Worm (Caenorhabditis elegans) whole organism, late embryonic: Measurements from ENCODE around the gene ZK593.2.

Source experiments
- F13H6.1 ChIP-seq: sonication (generic microtip); optimal IDR thresholded peaks from 2 replicates; lab custom pipeline; 2016; ENCODE audit warnings: missing genetic modification characterization, missing compliant biosample characterization
- T23F11.4 ChIP-seq: fragments of 200-800 bp; sonication (Bioruptor generic); optimal IDR thresholded peaks from 2 replicates; lab custom pipeline; 2018; ENCODE audit warnings: mild to moderate bottlenecking, missing genetic modification characterization, missing compliant biosample characterization
- Y22D7AL.16 ChIP-seq: sonication (generic microtip); optimal IDR thresholded peaks from 2 replicates; lab custom pipeline; 2016; ENCODE audit warnings: missing genetic modification characterization, missing compliant biosample characterization
- ama-1 ChIP-seq: fragments of 150-350 bp; optimal IDR thresholded peaks from 2 replicates; lab custom pipeline; 2014
- ceh-14 ChIP-seq: sonication (generic microtip); optimal IDR thresholded peaks from 2 replicates; lab custom pipeline; 2016; ENCODE audit warnings: missing genotype, missing genetic modification characterization, missing compliant biosample characterization
- ceh-18 ChIP-seq: sonication (generic microtip); optimal IDR thresholded peaks from 2 replicates; lab custom pipeline; 2016; ENCODE audit warnings: missing genetic modification characterization, missing compliant biosample characterization
- ceh-19 ChIP-seq: fragments of 200-800 bp; sonication (Bioruptor generic); optimal IDR thresholded peaks from 2 replicates; lab custom pipeline; 2018; ENCODE audit warnings: mild to moderate bottlenecking, missing genetic modification characterization, missing compliant biosample characterization
- ceh-2 ChIP-seq: sonication (generic microtip); optimal IDR thresholded peaks from 2 replicates; lab custom pipeline; 2016; ENCODE audit warnings: missing genotype, missing genetic modification characterization, missing compliant biosample characterization
- ceh-22 ChIP-seq: sonication (generic microtip); optimal IDR thresholded peaks from 2 replicates; lab custom pipeline; 2017; ENCODE audit warnings: missing biosample characterization, missing genetic modification characterization
- ceh-24 ChIP-seq: sonication (generic microtip); optimal IDR thresholded peaks from 2 replicates; lab custom pipeline; 2016; ENCODE audit warnings: mild to moderate bottlenecking, missing genetic modification characterization, missing compliant biosample characterization
- ceh-30 ChIP-seq: fragments of 150-350 bp; optimal IDR thresholded peaks from 2 replicates; lab custom pipeline; 2014; ENCODE audit warnings: missing biosample characterization, missing genetic modification characterization
- ceh-31 ChIP-seq: sonication (generic microtip); optimal IDR thresholded peaks from 2 replicates; lab custom pipeline; 2016; ENCODE audit warnings: missing genetic modification characterization, missing compliant biosample characterization
- ceh-34 ChIP-seq: sonication (generic microtip); optimal IDR thresholded peaks from 2 replicates; lab custom pipeline; 2016; ENCODE audit warnings: mild to moderate bottlenecking, missing genetic modification characterization, missing compliant biosample characterization
- ceh-45 ChIP-seq: fragments of 200-800 bp; sonication (Bioruptor generic); IDR thresholded peaks from 2 replicates; pipeline ENCODE4 v1.3.6; 2022; ENCODE audit warnings: missing genetic modification reagents, missing genetic modification characterization, missing compliant biosample characterization
- ceh-6 ChIP-seq: fragments of 200-800 bp; sonication (Bioruptor generic); optimal IDR thresholded peaks from 2 replicates; lab custom pipeline; 2018; ENCODE audit warnings: mild to moderate bottlenecking, missing genetic modification characterization, missing compliant biosample characterization
- che-1 ChIP-seq: sonication (generic microtip); optimal IDR thresholded peaks from 2 replicates; lab custom pipeline; 2016; ENCODE audit warnings: mild to moderate bottlenecking, missing genetic modification characterization, missing compliant biosample characterization
- dmd-4 ChIP-seq: sonication (generic microtip); optimal IDR thresholded peaks from 2 replicates; lab custom pipeline; 2016; ENCODE audit warnings: borderline replicate concordance, missing genetic modification characterization, missing compliant biosample characterization
- dve-1 ChIP-seq: sonication (generic microtip); optimal IDR thresholded peaks from 2 replicates; lab custom pipeline; 2017; ENCODE audit warnings: antibody characterized with exemption, mild to moderate bottlenecking, missing genetic modification characterization, missing compliant biosample characterization
- elt-2 ChIP-seq: sonication (generic microtip); optimal IDR thresholded peaks from 2 replicates; lab custom pipeline; 2016; ENCODE audit warnings: missing genetic modification reagents, missing genetic modification characterization, missing compliant biosample characterization
- elt-4 ChIP-seq: sonication (generic microtip); optimal IDR thresholded peaks from 2 replicates; lab custom pipeline; 2016; ENCODE audit warnings: missing genetic modification characterization, missing compliant biosample characterization
- ets-4 ChIP-seq: sonication (generic microtip); optimal IDR thresholded peaks from 2 replicates; lab custom pipeline; 2016; ENCODE audit warnings: missing genetic modification characterization, missing compliant biosample characterization
- fkh-6 ChIP-seq: sonication (generic microtip); optimal IDR thresholded peaks from 2 replicates; lab custom pipeline; 2016; ENCODE audit warnings: missing genetic modification characterization, missing compliant biosample characterization
- gmeb-2 ChIP-seq: sonication (generic microtip); optimal IDR thresholded peaks from 2 replicates; lab custom pipeline; 2016; ENCODE audit warnings: missing genetic modification characterization, inconsistent platforms, missing compliant biosample characterization
- hlh-15 ChIP-seq: sonication (generic microtip); optimal IDR thresholded peaks from 2 replicates; lab custom pipeline; 2016; ENCODE audit warnings: missing genetic modification characterization, missing compliant biosample characterization
- hlh-30 ChIP-seq: sonication (generic microtip); optimal IDR thresholded peaks from 2 replicates; lab custom pipeline; 2017; ENCODE audit warnings: antibody characterized with exemption, missing genetic modification characterization, missing compliant biosample characterization; ENCODE audit not compliant: insufficient read depth
- hlh-6 ChIP-seq: sonication (generic microtip); optimal IDR thresholded peaks from 2 replicates; lab custom pipeline; 2016; ENCODE audit warnings: missing genotype, missing genetic modification characterization, missing compliant biosample characterization
- madf-2 ChIP-seq: sonication (generic microtip); optimal IDR thresholded peaks from 2 replicates; lab custom pipeline; 2017; ENCODE audit warnings: missing genetic modification characterization, missing compliant biosample characterization
- nfya-1 ChIP-seq: sonication (generic microtip); optimal IDR thresholded peaks from 2 replicates; lab custom pipeline; 2017; ENCODE audit warnings: missing genetic modification characterization, mild to moderate bottlenecking, missing compliant biosample characterization, antibody characterized with exemption, moderate library complexity
- nhr-11 ChIP-seq: fragments of 150-350 bp; optimal IDR thresholded peaks from 2 replicates; lab custom pipeline; 2014; ENCODE audit warnings: missing biosample characterization, missing genetic modification characterization
- nhr-232 ChIP-seq: sonication (generic microtip); optimal IDR thresholded peaks from 2 replicates; lab custom pipeline; 2016; ENCODE audit warnings: missing genetic modification characterization, missing compliant biosample characterization
- npax-4 ChIP-seq: sonication (generic microtip); optimal IDR thresholded peaks from 2 replicates; lab custom pipeline; 2016; ENCODE audit warnings: missing genetic modification characterization, missing compliant biosample characterization
- odd-2 ChIP-seq: sonication (generic microtip); optimal IDR thresholded peaks from 2 replicates; lab custom pipeline; 2017; ENCODE audit warnings: antibody characterized with exemption, mild to moderate bottlenecking, missing genetic modification characterization, missing compliant biosample characterization
- pag-3 ChIP-seq: sonication (generic microtip); optimal IDR thresholded peaks from 2 replicates; lab custom pipeline; 2016; ENCODE audit warnings: missing compliant biosample characterization, missing genetic modification characterization, borderline replicate concordance
- rnt-1 ChIP-seq: sonication (generic microtip); optimal IDR thresholded peaks from 2 replicates; lab custom pipeline; 2016; ENCODE audit warnings: missing genetic modification characterization, missing compliant biosample characterization
- sdc-2 ChIP-seq: sonication (generic microtip); optimal IDR thresholded peaks from 2 replicates; lab custom pipeline; 2016; ENCODE audit warnings: missing genotype, missing genetic modification characterization, missing compliant biosample characterization
- sox-2 ChIP-seq: fragments of 200-800 bp; sonication (Bioruptor generic); IDR thresholded peaks from 2 replicates; pipeline ENCODE4 v1.3.6; 2022; ENCODE audit warnings: missing genetic modification reagents, missing genetic modification characterization, missing compliant biosample characterization
- sox-4 ChIP-seq: sonication (generic microtip); optimal IDR thresholded peaks from 2 replicates; lab custom pipeline; 2017; ENCODE audit warnings: mild to moderate bottlenecking, missing genetic modification characterization, inconsistent platforms, missing compliant biosample characterization
- unc-42 ChIP-seq: sonication (generic microtip); optimal IDR thresholded peaks from 2 replicates; lab custom pipeline; 2016; ENCODE audit warnings: missing genotype, missing genetic modification characterization, missing compliant biosample characterization
- unc-55 ChIP-seq: sonication (generic microtip); optimal IDR thresholded peaks from 2 replicates; lab custom pipeline; 2017; ENCODE audit warnings: missing biosample characterization, missing genetic modification reagents, missing genetic modification characterization
- ztf-16 ChIP-seq: sonication (generic microtip); optimal IDR thresholded peaks from 2 replicates; lab custom pipeline; 2017; ENCODE audit warnings: missing genetic modification characterization, missing compliant biosample characterization

ZK593.2 gene

DNA sequence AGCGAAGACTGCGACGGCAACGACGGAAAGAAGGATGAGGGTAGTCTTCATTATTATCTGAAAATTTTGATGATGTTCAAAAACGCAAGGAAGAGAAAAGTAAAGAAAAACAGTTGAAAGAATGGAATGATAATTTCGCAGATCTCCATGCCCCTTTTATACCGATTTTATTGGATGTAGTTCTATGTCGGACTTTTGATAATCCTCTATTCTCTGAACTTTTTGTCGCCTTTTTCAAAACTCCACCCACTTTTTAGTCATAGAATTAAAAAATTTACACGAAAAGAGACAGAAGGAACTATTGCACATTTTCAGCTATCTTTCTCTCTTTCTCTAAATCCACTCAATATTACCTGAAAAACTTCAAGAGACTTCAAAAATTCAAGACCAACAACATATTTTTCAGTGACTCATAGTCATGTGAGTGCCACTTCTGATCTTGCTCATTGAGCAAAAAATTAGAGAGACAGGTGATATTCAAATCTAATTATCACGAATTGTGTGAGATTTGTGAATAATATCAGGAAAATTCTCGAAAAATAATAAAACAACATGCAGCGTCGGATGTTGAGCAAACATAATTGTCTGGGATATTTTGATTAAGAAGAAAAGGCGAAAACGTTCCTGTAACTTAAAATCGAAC, 23.2 kb upstream of the ZK593.2 start, which contains the start of gene F13E9.15:
Gene F13E9.15 (minus strand): TSS at position 51 of the 643 bp plus-strand sequence.
- TF ChIP-seq ceh-14 (tag; lab: Kevin White, UChicago) (no peak), unc-55 (GFP tag; lab: Kevin White, UChicago) (no peak), hlh-30 (tag; lab: Kevin White, UChicago) (no peak), ceh-24 (tag; lab: Kevin White, UChicago) (no peak), fkh-6 (tag; lab: Kevin White, UChicago) (no peak), ama-1 (lab: Kevin White, UChicago) (no peak), dmd-4 (tag; lab: Kevin White, UChicago) (no peak), ceh-18 (tag; lab: Kevin White, UChicago) (no peak), npax-4 (tag; lab: Kevin White, UChicago) (no peak), ceh-6 (no peak), nhr-11 (tag; lab: Kevin White, UChicago) (no peak), ceh-30 (tag; lab: Kevin White, UChicago) (no peak), ets-4 (tag; lab: Kevin White, UChicago) (no peak), ceh-2 (tag; lab: Kevin White, UChicago) (no peak)

DNA sequence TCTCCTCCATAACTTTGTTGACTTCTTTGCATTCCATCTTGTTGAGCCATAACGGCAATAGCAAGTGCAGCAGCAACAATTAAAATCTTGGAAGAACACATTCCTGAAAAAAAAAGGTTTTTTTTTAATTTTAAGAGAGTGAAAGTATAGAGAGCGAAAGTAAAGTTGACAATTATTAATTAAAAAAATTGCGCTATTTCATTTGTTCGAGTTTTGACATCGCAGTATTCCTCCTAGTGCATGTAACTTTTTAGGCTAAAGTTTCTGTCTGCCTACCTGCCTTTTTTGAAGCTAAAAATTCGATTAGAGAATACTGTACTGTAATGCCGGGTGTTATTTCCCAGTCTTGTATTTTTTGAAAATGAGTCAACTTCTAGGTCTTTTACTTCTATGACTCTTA, 21.2 kb upstream of the ZK593.2 start, which contains the start of gene srlf-12:
Gene srlf-12 (minus strand): TSS at position 101 of the 400 bp plus-strand sequence.
- TF ChIP-seq fkh-6 (tag; lab: Kevin White, UChicago), result no peak
- no peak for TF ChIP-seq ceh-14 (tag; lab: Kevin White, UChicago)
- no peak for TF ChIP-seq odd-2
- TF ChIP-seq pag-3 (tag; lab: Kevin White, UChicago), result no peak
- TF ChIP-seq elt-4, result no peak
- no peak for TF ChIP-seq elt-2 (tag; lab: Kevin White, UChicago)
- no peak for TF ChIP-seq ceh-34 (tag; lab: Kevin White, UChicago)
- no peak for TF ChIP-seq rnt-1 (tag; lab: Kevin White, UChicago)
- TF ChIP-seq sox-4, result no peak
- no peak for TF ChIP-seq ceh-31 (tag; lab: Kevin White, UChicago)
- TF ChIP-seq gmeb-2 (tag; lab: Kevin White, UChicago), result no peak
- no peak for TF ChIP-seq nhr-11 (tag; lab: Kevin White, UChicago)
- TF ChIP-seq npax-4 (tag; lab: Kevin White, UChicago), result no peak
- no peak for TF ChIP-seq sox-2
- no peak for TF ChIP-seq ceh-19
- TF ChIP-seq T23F11.4 (GFP tag; lab: Kevin White, UChicago), result no peak
- TF ChIP-seq hlh-6 (tag; lab: Kevin White, UChicago), result no peak
- TF ChIP-seq ceh-2 (tag; lab: Kevin White, UChicago), result no peak
- TF ChIP-seq sdc-2 (tag; lab: Kevin White, UChicago), result no peak
- TF ChIP-seq unc-42 (tag; lab: Kevin White, UChicago), result no peak
- TF ChIP-seq, all 69 proteins: peak for 0

DNA sequence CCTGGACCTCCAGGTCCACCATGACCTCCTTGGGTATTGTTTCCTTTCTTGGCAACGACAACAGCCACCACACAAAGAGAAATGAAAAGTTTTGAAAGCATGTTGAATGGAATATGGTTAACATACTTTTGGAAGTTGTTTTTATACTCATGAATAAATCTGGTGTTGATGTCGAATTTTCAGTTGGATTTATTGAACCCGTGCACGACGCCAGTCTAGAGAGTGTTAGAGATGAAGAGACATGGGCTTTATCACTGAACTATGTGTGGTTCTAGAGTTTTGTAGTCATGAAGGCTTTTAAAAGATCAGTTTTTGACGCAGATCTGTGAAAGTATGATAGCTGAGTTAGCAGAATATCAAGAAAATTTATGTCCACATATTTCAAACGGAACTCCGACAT, 18.9 kb upstream of the ZK593.2 start, which contains the start of gene srlf-14:
Gene srlf-14 (minus strand): TSS at position 101 of the 400 bp plus-strand sequence.
- TF ChIP-seq elt-4, result no peak
- no peak for TF ChIP-seq odd-2
- TF ChIP-seq nhr-232, result no peak
- no peak for TF ChIP-seq F13H6.1 (tag; lab: Kevin White, UChicago)
- TF ChIP-seq ceh-30 (tag; lab: Kevin White, UChicago), result no peak

DNA sequence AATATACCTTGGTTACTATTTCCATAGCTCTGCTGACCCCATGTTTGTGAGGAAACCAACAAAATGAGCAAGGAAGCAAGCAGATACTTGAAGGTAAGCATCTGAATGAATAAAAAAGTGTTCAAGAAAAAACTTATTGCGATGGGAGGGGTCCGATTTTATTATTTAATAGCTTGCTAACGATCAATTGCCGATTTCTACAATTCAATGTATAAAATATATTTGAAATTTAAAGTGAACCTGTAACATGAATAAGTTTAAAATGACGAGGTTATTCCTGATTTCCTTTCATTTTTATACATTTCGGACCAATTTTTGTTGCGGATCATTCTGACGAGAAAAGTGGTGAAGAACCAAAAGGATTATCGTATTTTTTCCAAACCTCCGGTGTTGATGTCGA, 16.7 kb upstream of the ZK593.2 start, which contains the start of gene srlf-13:
Gene srlf-13 (minus strand): TSS at position 101 of the 400 bp plus-strand sequence.
- TF ChIP-seq Y22D7AL.16 (tag; lab: Kevin White, UChicago) (no peak), T23F11.4 (GFP tag; lab: Kevin White, UChicago) (no peak)
- TF ChIP-seq, all 69 proteins: peak for 0

DNA sequence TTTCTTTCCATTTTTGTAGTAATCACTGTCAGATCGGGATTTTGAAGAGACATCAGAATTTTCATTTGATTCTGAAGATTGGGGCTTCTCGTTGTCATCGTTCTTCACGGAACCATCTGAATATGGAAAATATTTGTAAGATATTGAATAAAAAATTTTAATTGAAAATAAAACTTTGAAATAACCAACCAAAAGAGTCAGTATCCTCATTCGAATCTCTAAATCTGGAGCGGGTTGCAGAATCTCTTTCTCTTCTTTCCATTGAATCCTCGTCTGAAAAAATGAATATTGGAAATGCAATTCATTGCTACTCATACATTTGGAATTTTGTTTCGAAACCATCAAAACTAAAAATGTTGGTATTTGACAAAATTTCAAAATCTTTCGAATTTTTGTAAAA, 15.0 kb upstream of the ZK593.2 start:
- no peak for TF ChIP-seq nhr-232
- no peak for TF ChIP-seq nfya-1
- no peak for TF ChIP-seq nhr-11 (tag; lab: Kevin White, UChicago)
- TF ChIP-seq hlh-6 (tag; lab: Kevin White, UChicago), result no peak
- no peak for TF ChIP-seq ztf-16 (tag; lab: Kevin White, UChicago)
- TF ChIP-seq dve-1 (tag; lab: Kevin White, UChicago), result no peak
- TF ChIP-seq elt-2 (tag; lab: Kevin White, UChicago), result no peak
- no peak for TF ChIP-seq hlh-15 (tag; lab: Kevin White, UChicago)
- TF ChIP-seq pag-3 (tag; lab: Kevin White, UChicago), result no peak
- TF ChIP-seq madf-2, result no peak
- TF ChIP-seq ceh-45 (GFP tag; lab: Robert Waterston, UW), result no peak
- no peak for TF ChIP-seq ets-4 (tag; lab: Kevin White, UChicago)
- no peak for TF ChIP-seq unc-55 (GFP tag; lab: Kevin White, UChicago)
- no peak for TF ChIP-seq ceh-22 (tag; lab: Kevin White, UChicago)
- TF ChIP-seq ceh-14 (tag; lab: Kevin White, UChicago), result no peak
- no peak for TF ChIP-seq che-1
- TF ChIP-seq, all 69 proteins: peak for 0
